Worm (Caenorhabditis elegans) whole organism, late embryonic: ENCODE measurements around the gene Y41E3.8.

Experiments used
- K02D7.2 ChIP-seq: sonication (generic microtip); optimal IDR thresholded peaks from 2 replicates; lab custom pipeline; 2017; ENCODE audit warnings: mild to moderate bottlenecking, missing genetic modification characterization, missing compliant biosample characterization
- fkh-10 ChIP-seq: fragments of 150-350 bp; optimal IDR thresholded peaks from 2 replicates; lab custom pipeline; 2014; ENCODE audit warnings: missing biosample characterization, missing genetic modification reagents, missing genetic modification characterization
- pat-9 ChIP-seq: fragments of 200-800 bp; sonication (Bioruptor generic); optimal IDR thresholded peaks from 2 replicates; lab custom pipeline; 2018; ENCODE audit warnings: mild to moderate bottlenecking, missing genetic modification characterization, moderate library complexity, missing compliant biosample characterization
- pros-1 ChIP-seq: fragments of 150-350 bp; optimal IDR thresholded peaks from 2 replicates; lab custom pipeline; 2014; ENCODE audit warnings: missing biosample characterization, missing genetic modification reagents, missing genetic modification characterization

DNA sequence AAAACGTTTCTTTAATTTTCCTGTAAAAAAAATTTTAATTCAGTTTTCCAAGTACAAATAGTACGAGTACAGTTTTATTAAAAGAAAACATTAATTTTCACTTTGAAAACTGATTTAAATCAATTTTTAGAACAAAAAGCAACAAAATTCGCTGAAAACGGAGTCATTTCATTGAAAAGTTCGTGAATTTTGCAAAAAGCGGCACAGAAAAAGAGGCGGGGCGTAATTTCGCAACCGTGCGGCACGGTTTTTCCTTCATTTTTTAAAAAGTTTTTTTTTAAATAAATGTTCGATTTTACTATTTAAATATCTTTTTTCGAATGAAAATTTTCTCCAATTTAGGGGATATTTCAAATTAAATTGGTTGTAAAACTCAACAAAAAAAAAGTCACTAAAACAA lies 17.6 kb downstream of the Y41E3.8 start:
- TF ChIP-seq pat-9 (no peak), K02D7.2 (tag; lab: Kevin White, UChicago) (no peak), fkh-10 (GFP tag; lab: Kevin White, UChicago) (no peak), pros-1 (tag; lab: Kevin White, UChicago) (no peak)
